Fruit fly (Drosophila melanogaster): ENCODE data around the gene spartin.

spartin gene

dm6 chr3R:4661640-4662039 lies 7.0 kb downstream of the spartin start:
- no peak for TF ChIP-seq CG17801 (GFP tag; optimal IDR thresholded peaks at IDR 0.05; ENCODE audit: partially characterized antibody)

dm6 chr3R:4663068-4663467 lies 8.5 kb downstream of the spartin start:
- TF ChIP-seq CG17801 (GFP tag; optimal IDR thresholded peaks at IDR 0.05; ENCODE audit: partially characterized antibody) = no peak

DNA sequence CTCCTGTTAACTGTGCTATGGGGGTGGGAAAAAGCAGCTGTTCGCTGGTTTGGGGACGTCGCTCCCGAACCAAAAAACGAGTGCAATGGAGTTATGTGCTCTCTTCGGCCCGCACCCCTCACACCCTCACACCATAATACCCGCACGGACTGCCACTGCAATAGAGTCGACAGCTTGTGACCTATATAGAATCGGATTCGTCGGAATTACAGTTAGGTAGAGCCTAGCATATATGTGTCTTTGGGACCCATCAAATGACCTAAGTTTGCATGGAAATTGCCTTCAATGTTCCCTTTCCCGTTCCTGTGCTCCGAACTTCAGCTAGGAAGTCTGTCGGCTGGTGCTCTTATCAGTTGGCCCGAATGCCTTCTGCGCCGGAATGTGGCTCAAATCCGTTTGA lies 9.6 kb downstream of the spartin start:
- TF ChIP-seq CG17801 (GFP tag; optimal IDR thresholded peaks at IDR 0.05; ENCODE audit: partially characterized antibody) = no peak

DNA sequence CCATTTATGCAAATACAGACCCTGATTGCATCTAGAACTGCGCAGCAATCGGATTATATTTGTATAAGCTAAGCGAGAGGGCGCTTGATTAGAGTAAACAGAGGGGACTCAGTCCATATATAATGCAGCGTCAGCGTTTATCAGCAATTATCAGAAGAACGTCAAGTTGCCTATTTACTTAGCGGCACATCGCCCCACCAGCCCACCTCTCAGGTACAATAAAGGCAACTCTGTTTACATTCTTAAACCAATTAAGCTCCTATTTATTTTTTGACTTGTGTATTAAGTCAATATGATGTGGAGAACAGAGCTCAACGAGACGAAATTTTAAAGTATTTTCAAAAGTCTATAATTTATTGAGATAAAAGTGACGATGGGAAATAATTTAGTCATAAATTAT lies 10.3 kb downstream of the spartin start:
- peak; percentile 66 for TF ChIP-seq CG17801 (GFP tag; optimal IDR thresholded peaks at IDR 0.05; ENCODE audit: partially characterized antibody)

DNA sequence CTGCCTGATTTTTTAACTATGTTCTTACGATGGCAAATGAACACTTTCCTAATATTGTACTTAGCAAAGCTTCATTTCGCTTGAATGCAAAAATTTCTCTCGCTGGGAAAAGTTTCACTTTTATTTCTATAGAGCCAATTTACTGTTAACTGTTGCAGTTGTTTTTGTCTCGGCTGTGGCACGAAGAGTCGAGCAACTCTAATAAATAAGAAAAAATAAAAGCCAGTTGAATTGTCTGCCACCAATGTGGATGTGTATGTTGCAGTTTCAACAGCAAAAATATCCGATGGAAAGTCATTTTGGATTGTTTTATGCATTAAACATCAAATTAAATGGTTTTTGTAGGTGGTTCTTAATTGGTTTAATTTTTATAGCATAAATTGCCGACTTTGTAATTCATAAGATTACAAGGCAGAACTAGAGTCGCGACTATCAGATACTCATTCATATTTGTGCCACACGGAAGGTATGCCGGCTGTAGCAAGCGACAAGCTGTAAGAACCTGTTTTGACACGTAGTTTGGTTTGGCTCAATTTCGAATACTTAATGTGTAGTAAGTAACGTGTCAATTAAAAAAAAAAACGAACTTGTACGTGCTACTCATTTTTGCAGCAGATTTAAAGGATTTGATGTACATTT lies 11.5 kb downstream of the spartin start:
- TF ChIP-seq CG17801 (GFP tag; optimal IDR thresholded peaks at IDR 0.05; ENCODE audit: partially characterized antibody) = no peak

DNA sequence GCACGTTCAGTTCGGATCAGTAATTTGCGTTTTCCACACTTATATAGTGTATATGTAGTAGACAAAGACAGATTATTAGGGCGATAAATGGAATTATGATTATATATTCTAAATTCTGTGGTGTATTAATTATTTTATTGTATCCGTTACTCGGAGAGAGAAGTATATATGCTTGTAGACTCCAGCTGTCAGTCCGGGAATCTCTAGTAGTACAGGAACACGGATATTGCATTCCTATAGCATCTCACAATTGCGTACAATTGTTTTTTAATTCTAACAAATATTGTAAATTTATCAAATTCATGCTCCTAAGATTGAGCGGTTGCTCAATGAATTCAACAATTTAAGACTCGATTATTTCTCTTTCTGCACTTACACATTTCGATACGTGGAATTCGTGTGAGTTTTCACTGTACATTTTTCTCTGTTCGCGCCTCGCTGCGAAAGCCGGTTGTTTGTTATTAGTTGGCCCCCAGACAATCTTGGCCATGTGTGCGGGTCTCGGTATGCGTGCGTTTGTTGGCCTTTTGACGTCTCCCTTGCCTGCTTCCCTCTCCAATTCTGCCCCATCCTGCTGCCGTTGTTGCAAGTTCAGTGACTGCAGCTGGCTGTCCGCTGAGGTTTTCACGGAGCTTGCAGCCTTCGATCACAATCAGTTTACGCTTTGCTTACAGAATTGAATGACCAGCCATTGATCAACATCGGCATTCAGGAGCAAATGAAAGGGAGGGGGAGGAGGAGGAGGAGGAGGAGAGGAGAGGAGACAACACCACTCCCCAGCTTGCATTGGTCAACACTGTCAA lies 13.0 kb downstream of the spartin start:
- TF ChIP-seq CG17801 (GFP tag; optimal IDR thresholded peaks at IDR 0.05; ENCODE audit: partially characterized antibody) = no peak

- TF ChIP-seq CG17801 (GFP tag; optimal IDR thresholded peaks at IDR 0.05; ENCODE audit: partially characterized antibody) = no peak
These were observed 22.5 kb downstream of the spartin start for dm6 chr3R:4676981-4677665.

dm6 chr3R:4678362-4678761 lies 23.8 kb downstream of the spartin start:
- TF ChIP-seq CG17801 (GFP tag; optimal IDR thresholded peaks at IDR 0.05; ENCODE audit: partially characterized antibody) = no peak

DNA sequence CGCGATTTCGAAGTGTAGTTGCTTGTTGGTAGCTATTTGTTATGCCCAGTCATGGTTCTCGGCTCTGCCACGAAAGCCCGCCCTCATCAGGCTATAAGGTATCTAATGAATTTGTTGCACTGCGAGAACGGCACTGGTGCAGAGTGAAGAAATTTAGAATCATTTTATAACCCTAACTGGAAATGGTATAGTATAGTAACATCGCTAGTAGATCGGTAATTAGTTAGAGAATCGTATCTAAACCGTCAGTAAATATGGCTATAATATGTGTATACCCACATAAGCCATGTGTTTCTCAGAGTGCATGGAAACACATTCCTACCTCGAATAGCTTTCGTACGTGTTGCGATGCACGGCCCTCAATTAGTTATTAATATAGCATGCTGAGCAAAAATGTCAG lies 32.6 kb downstream of the spartin start:
- TF ChIP-seq CG17801 (GFP tag; optimal IDR thresholded peaks at IDR 0.05; ENCODE audit: partially characterized antibody) = no peak

DNA sequence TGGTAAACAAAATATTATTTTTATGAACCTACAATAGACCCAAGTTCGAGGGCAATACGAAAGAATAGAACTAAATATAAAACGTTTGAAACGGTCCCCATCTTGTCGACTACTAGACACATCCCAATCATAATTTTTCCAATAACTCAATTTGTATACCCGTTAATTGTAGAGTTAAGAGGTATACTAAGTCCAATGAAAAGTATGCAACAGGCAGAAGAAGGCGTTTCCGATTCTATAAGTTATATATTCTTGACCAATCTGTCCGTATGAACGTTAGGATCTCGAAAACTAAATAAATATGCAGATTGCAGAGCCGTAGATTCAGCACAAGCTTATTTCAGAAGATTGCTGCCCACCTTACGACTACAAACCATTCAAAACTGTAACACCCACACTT lies 35.9 kb downstream of the spartin start, which contains the start of gene CG33927:
TSS of gene CG33927 (minus strand) at position 101 of the 400 bp plus-strand sequence.
- no peak for TF ChIP-seq CG17801 (GFP tag; optimal IDR thresholded peaks at IDR 0.05; ENCODE audit: partially characterized antibody)

- no peak for TF ChIP-seq CG17801 (GFP tag; optimal IDR thresholded peaks at IDR 0.05; ENCODE audit: partially characterized antibody)
These were observed 40.2 kb downstream of the spartin start for dm6 chr3R:4694805-4695204.

DNA sequence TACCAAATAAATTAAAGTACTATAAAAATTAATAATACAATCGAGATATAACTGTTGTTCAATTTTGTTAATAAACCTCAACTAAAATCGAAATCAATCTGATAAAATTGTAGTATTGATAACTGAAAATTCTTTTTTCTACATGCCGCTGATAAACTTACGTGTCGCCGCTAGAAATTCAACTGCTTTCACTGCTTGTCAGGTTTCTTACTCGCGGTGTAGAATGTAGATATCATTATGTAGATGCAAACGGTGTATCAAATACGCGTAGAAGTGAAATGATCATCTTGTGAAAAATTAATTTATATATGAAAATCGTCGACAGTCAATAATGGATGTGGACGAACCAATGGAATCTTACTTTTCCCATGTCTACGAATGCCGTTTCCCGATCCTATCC lies 50.6 kb downstream of the spartin start:
- TF ChIP-seq CG17801 (GFP tag; optimal IDR thresholded peaks at IDR 0.05; ENCODE audit: partially characterized antibody) = no peak

DNA sequence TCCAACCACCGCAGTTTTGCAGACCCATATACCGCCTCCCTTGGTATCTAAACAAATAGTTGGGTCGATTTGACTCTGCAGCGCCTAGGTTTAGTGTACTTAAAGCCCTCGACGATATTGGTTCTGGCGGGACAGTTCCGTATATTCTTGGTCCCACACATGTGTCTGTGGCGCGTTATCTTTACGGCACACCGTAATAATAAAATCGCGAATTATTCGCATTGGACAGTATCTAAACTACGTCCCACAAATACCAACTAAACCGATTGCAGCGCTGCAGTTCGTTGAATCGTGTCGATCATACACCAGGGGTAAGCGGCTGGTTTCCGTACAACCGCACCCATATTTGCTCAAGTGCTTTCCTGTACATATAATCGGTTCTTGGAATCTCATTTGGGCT lies 51.5 kb downstream of the spartin start:
- peak; percentile 53 for TF ChIP-seq CG17801 (GFP tag; optimal IDR thresholded peaks at IDR 0.05; ENCODE audit: partially characterized antibody)

Data from ovary, adult (tissue).